Worm (Caenorhabditis elegans): ENCODE measurements around the gene sulp-7.

DNA sequence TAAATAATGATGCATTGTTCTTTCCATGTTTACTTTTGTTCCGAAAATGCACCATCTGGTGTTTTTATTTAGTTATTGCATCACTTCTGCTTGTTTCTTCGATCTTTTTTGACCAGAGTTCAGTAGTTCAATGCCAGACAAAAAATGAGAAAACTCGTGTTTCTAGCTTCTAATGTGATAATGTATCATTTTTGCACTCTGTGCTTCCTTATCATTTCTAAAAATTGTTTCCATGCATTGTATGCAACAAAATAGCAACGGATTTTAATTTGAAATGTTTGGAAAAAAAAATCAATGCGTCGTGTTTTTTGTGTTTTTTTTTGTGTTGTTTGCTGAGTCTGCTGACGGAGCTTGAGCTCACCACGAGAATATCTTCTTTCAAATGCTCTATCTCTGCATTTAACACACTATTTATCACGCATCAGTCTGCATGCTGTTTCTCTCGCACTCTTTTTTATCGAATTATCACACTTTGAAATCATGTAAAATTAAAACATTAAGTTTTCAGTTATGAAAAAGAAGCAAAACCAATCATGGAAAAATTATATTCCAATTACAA is at the start of gene sulp-7:
- TF ChIP-seq ztf-23 (GFP tag; IDR thresholded peaks at IDR 0.05) = no peak
- no peak for TF ChIP-seq ref-1 (GFP tag; conservative IDR thresholded peaks at IDR 0.05)
- no peak for TF ChIP-seq flt-1 (GFP tag; IDR thresholded peaks at IDR 0.05)
- no peak for TF ChIP-seq T22C8.4 (GFP tag; IDR thresholded peaks at IDR 0.05)
